Fruit fly (Drosophila melanogaster): ENCODE data around the gene CG17597.
A peak's percentile ranks its signal among the peaks of the same experiment; 100 is the strongest.

Gene CG17597

dm6 chr2L:18839143-18839872, 8.4 kb upstream of the CG17597 start, which contains the start of gene CG10600 (continued):
- peak; percentile 99 for TF ChIP-seq cg (GFP tag; optimal IDR thresholded peaks at IDR 0.05)
- no peak; the same call in 1 of the 2 replicates for TF ChIP-seq CG31441 (GFP tag; IDR thresholded peaks at IDR 0.05)
- TF ChIP-seq cad (GFP tag; optimal IDR thresholded peaks at IDR 0.05) = no peak
- peak; percentile 73 for TF ChIP-seq CG11723 (GFP tag; optimal IDR thresholded peaks at IDR 0.05)
- peak; percentile 51 to 56 for TF ChIP-seq bsh (GFP tag; optimal IDR thresholded peaks at IDR 0.05)
- peak; percentile 100 for TF ChIP-seq CTCF (GFP tag; optimal IDR thresholded peaks at IDR 0.05)
- no peak for TF ChIP-seq Tbp (GFP tag; optimal IDR thresholded peaks at IDR 0.05)
- TF ChIP-seq chinmo (GFP tag; IDR thresholded peaks at IDR 0.05; ENCODE audit: partially characterized antibody) = peak; percentile 93
- TF ChIP-seq CG1024 (GFP tag; IDR thresholded peaks at IDR 0.05) = peak; percentile 69
- peak; percentile 80 for TF ChIP-seq MTF-1 (GFP tag; optimal IDR thresholded peaks at IDR 0.05; ENCODE audit: borderline replicate concordance)
- peak; percentile 59; the same call in 1 of the 2 replicates for TF ChIP-seq Atf6 (GFP tag; IDR thresholded peaks at IDR 0.05)
- peak; percentile 45; the same call in 1 of the 2 replicates for TF ChIP-seq chm (GFP tag; IDR thresholded peaks at IDR 0.05)
- peak; percentile 90 for TF ChIP-seq ato (GFP tag; IDR thresholded peaks at IDR 0.05; ENCODE audit: partially characterized antibody)
- peak; percentile 32 for TF ChIP-seq pita (GFP tag; optimal IDR thresholded peaks at IDR 0.05)
- peak; percentile 60 for TF ChIP-seq ttk (GFP tag; IDR thresholded peaks at IDR 0.05)
- no peak for TF ChIP-seq salm (tag; optimal IDR thresholded peaks at IDR 0.05)
- TF ChIP-seq sim (GFP tag; IDR thresholded peaks at IDR 0.05) = no peak
- peak; percentile 90 for TF ChIP-seq Side (GFP tag; optimal IDR thresholded peaks at IDR 0.05)
- peak; percentile 87 for TF ChIP-seq CG4854 (GFP tag; optimal IDR thresholded peaks at IDR 0.05)
- TF ChIP-seq Hand (GFP tag; optimal IDR thresholded peaks at IDR 0.05) = no peak
- TF ChIP-seq lola (GFP tag; optimal IDR thresholded peaks at IDR 0.05) = peak in 1 of 3 experiments; percentile 32
- peak in 1 of 2 experiments; percentile 79 for TF ChIP-seq insv (GFP tag; optimal IDR thresholded peaks at IDR 0.05)
- TF ChIP-seq CG17328 (GFP tag; IDR thresholded peaks at IDR 0.05) = peak; percentile 68
- TF ChIP-seq pnt (GFP tag; optimal IDR thresholded peaks at IDR 0.05) = peak; percentile 73
- peak; percentile 69 for TF ChIP-seq Six4 (GFP tag; optimal IDR thresholded peaks at IDR 0.05)
- TF ChIP-seq Lpt (GFP tag; optimal IDR thresholded peaks at IDR 0.05) = no peak
- peak; percentile 63 for TF ChIP-seq slp2 (GFP tag; optimal IDR thresholded peaks at IDR 0.05)
- TF ChIP-seq Hr51 (GFP tag; optimal IDR thresholded peaks at IDR 0.05) = peak in 1 of 2 experiments; percentile 93
- TF ChIP-seq C15 (GFP tag; IDR thresholded peaks at IDR 0.05) = no peak
- peak; percentile 86 for TF ChIP-seq pb (GFP tag; optimal IDR thresholded peaks at IDR 0.05)
- TF ChIP-seq CG32772 (GFP tag; IDR thresholded peaks at IDR 0.05) = peak; percentile 91
- peak; percentile 59 for TF ChIP-seq CG14667 (GFP tag; IDR thresholded peaks at IDR 0.05)
- TF ChIP-seq Mad (GFP tag; optimal IDR thresholded peaks at IDR 0.05) = peak; percentile 90
- TF ChIP-seq Sox100B (GFP tag; optimal IDR thresholded peaks at IDR 0.05) = no peak
- peak; percentile 69 for TF ChIP-seq CG1233 (GFP tag; optimal IDR thresholded peaks at IDR 0.05)
- TF ChIP-seq hb (GFP tag; IDR thresholded peaks at IDR 0.05; ENCODE audit: partially characterized antibody) = peak; percentile 67
- peak; percentile 74 for TF ChIP-seq Atf-2 (GFP tag; optimal IDR thresholded peaks at IDR 0.05)
- TF ChIP-seq CG15269 (tag; optimal IDR thresholded peaks at IDR 0.05) = no peak
- TF ChIP-seq Dek (tag; optimal IDR thresholded peaks at IDR 0.05) = peak; percentile 80
- TF ChIP-seq Spps (tag; optimal IDR thresholded peaks at IDR 0.05) = peak; percentile 19
- peak; percentile 59 for TF ChIP-seq NC2α (GFP tag; optimal IDR thresholded peaks at IDR 0.05)
- TF ChIP-seq ci (GFP tag; IDR thresholded peaks at IDR 0.05) = peak; percentile 90
- peak; percentile 38; the same call in 2 of the 3 replicates for TF ChIP-seq tgo (GFP tag; IDR thresholded peaks at IDR 0.05)
- TF ChIP-seq Awh (GFP tag; IDR thresholded peaks at IDR 0.05) = no peak
- peak; percentile 80 for TF ChIP-seq Bteb2 (GFP tag; optimal IDR thresholded peaks at IDR 0.05)

Data from whole organism, embryonic.